Fruit fly (Drosophila melanogaster) whole organism, embryonic: ENCODE data around the gene Srp9.

Source experiments
- Bdp1 ChIP-seq: fragments of 200-800 bp; sonication (Bioruptor generic); optimal IDR thresholded peaks from 3 replicates; lab custom pipeline; 2016; ENCODE audit warnings: missing biosample characterization, missing genetic modification characterization
- Bgb ChIP-seq: fragments of 200-800 bp; sonication (Bioruptor generic); IDR thresholded peaks from 2 replicates; pipeline ENCODE4 v1.3.6; 2022; ENCODE audit warnings: missing biosample characterization, missing genetic modification characterization; ENCODE audit not compliant: partially characterized antibody
- CG12155 ChIP-seq: fragments of 200-800 bp; sonication (Bioruptor generic); optimal IDR thresholded peaks from 3 replicates; lab custom pipeline; 2016; ENCODE audit warnings: missing biosample characterization, missing genetic modification characterization
- CG12299 ChIP-seq: fragments of 200-800 bp; sonication (Bioruptor generic); optimal IDR thresholded peaks from 2 replicates; lab custom pipeline; 2018; ENCODE audit warnings: missing biosample characterization, mild to moderate bottlenecking, missing genetic modification characterization
- CG12659 ChIP-seq: fragments of 200-800 bp; sonication (Bioruptor generic); optimal IDR thresholded peaks from 3 replicates; lab custom pipeline; 2017; ENCODE audit warnings: mild to moderate bottlenecking, missing biosample characterization, missing genetic modification reagents, missing genetic modification characterization
- CG12744 ChIP-seq: fragments of 200-800 bp; sonication (Bioruptor generic); optimal IDR thresholded peaks from 2 replicates; lab custom pipeline; 2016; ENCODE audit warnings: missing biosample characterization, missing genetic modification characterization
- CG12769 ChIP-seq: fragments of 200-800 bp; sonication (Bioruptor generic); optimal IDR thresholded peaks from 2 replicates; lab custom pipeline; 2019; ENCODE audit warnings: missing biosample characterization, mild to moderate bottlenecking, missing genetic modification characterization, moderate library complexity
- CG13287 ChIP-seq: fragments of 200-800 bp; sonication (Bioruptor generic); IDR thresholded peaks from 2 replicates; pipeline ENCODE4 v1.3.6; 2022; ENCODE audit warnings: missing biosample characterization, missing genetic modification characterization; ENCODE audit not compliant: partially characterized antibody
- CG15514 ChIP-seq: fragments of 200-800 bp; sonication (Bioruptor generic); optimal IDR thresholded peaks from 3 replicates; lab custom pipeline; 2017; ENCODE audit warnings: missing biosample characterization, missing genetic modification characterization, mild to moderate bottlenecking, moderate library complexity, missing genetic modification reagents
- CG17186 ChIP-seq: fragments of 200-800 bp; sonication (Bioruptor generic); optimal IDR thresholded peaks from 3 replicates; lab custom pipeline; 2017; ENCODE audit warnings: missing biosample characterization, missing genetic modification reagents, missing genetic modification characterization
- CG17829 ChIP-seq: fragments of 200-800 bp; optimal IDR thresholded peaks from 2 replicates; lab custom pipeline; 2019; ENCODE audit warnings: missing biosample characterization, mild to moderate bottlenecking, missing genetic modification characterization, moderate library complexity
- CG18764 ChIP-seq: fragments of 200-800 bp; sonication (Bioruptor generic); optimal IDR thresholded peaks from 3 replicates; lab custom pipeline; 2016; ENCODE audit warnings: missing biosample characterization, missing genetic modification characterization
- CG2712 ChIP-seq: fragments of 200-800 bp; optimal IDR thresholded peaks from 3 replicates; lab custom pipeline; 2019; ENCODE audit warnings: missing biosample characterization, mild to moderate bottlenecking, missing genetic modification characterization, moderate library complexity
- CG3163 ChIP-seq: fragments of 200-800 bp; sonication (Bioruptor generic); optimal IDR thresholded peaks from 3 replicates; lab custom pipeline; 2016; ENCODE audit warnings: missing biosample characterization, missing genetic modification characterization
- CG4360 ChIP-seq: fragments of 200-800 bp; sonication (Bioruptor generic); IDR thresholded peaks from 2 replicates; pipeline ENCODE4 v1.3.6; 2022; ENCODE audit warnings: missing biosample characterization, missing genetic modification characterization
- CG7357 ChIP-seq: fragments of 200-800 bp; sonication (Bioruptor generic); IDR thresholded peaks from 3 replicates; pipeline ENCODE4 v1.3.6; 2022; ENCODE audit warnings: missing biosample characterization, missing genetic modification characterization
- CG7963 ChIP-seq: fragments of 200-800 bp; sonication (Bioruptor generic); IDR thresholded peaks from 3 replicates; pipeline ENCODE4 v1.3.6; 2022; ENCODE audit warnings: missing biosample characterization, missing genetic modification characterization; ENCODE audit not compliant: partially characterized antibody
- CG8924 ChIP-seq: fragments of 200-800 bp; optimal IDR thresholded peaks from 3 replicates; lab custom pipeline; 2019; ENCODE audit warnings: missing biosample characterization, mild to moderate bottlenecking, missing genetic modification characterization, moderate library complexity
- Camta ChIP-seq: fragments of 200-800 bp; sonication (Bioruptor generic); optimal IDR thresholded peaks from 2 replicates; lab custom pipeline; 2016; ENCODE audit warnings: missing biosample characterization, missing genetic modification characterization
- Dfd ChIP-seq, 2 experiments: fragments of >200 bp; optimal IDR thresholded peaks; 2 replicates each; lab custom pipeline; 2017; ENCODE audit warnings: missing biosample characterization in 2 of 2, missing genetic modification characterization in 2 of 2
- Dref ChIP-seq: fragments of 200-800 bp; sonication (Bioruptor generic); IDR thresholded peaks from 2 replicates; pipeline ENCODE4 v1.3.6; 2022; ENCODE audit warnings: missing biosample characterization, missing genetic modification characterization
- E2f2 ChIP-seq: fragments of 200-800 bp; sonication (Bioruptor generic); IDR thresholded peaks from 2 replicates; pipeline ENCODE4 v1.3.6; 2022; ENCODE audit warnings: missing biosample characterization, missing genetic modification characterization
- Hr39 ChIP-seq: fragments of >200 bp; optimal IDR thresholded peaks from 2 replicates; lab custom pipeline; 2017
- NC2β ChIP-seq: fragments of 200-800 bp; sonication (Bioruptor generic); optimal IDR thresholded peaks from 2 replicates; lab custom pipeline; 2016; ENCODE audit warnings: missing biosample characterization, missing genetic modification characterization
- Nf-YC ChIP-seq: fragments of 200-800 bp; optimal IDR thresholded peaks from 3 replicates; lab custom pipeline; 2019; ENCODE audit warnings: missing biosample characterization, mild to moderate bottlenecking, missing genetic modification characterization, moderate library complexity
- Six4 ChIP-seq: fragments of 200-800 bp; sonication (Bioruptor generic); optimal IDR thresholded peaks from 2 replicates; lab custom pipeline; 2016; ENCODE audit warnings: missing biosample characterization, missing genetic modification characterization
- Sry-β ChIP-seq: fragments of 200-800 bp; sonication (Bioruptor generic); optimal IDR thresholded peaks from 2 replicates; lab custom pipeline; 2018; ENCODE audit warnings: missing biosample characterization, mild to moderate bottlenecking, missing genetic modification characterization, moderate library complexity
- Stat92E ChIP-seq, 3 experiments: fragments of >200 bp in 2 of 3; fragments of 200-800 bp in 1 of 3; sonication (Bioruptor generic) in 1 of 3; optimal IDR thresholded peaks; 2 replicates each; lab custom pipeline; 2017 to 2019; ENCODE audit warnings: missing biosample characterization in 3 of 3, missing genetic modification characterization in 3 of 3, mild to moderate bottlenecking in 1 of 3, moderate library complexity in 1 of 3
- Taf1 ChIP-seq: fragments of 200-800 bp; sonication (Bioruptor generic); IDR thresholded peaks from 2 replicates; pipeline ENCODE4 v1.3.6; 2022; ENCODE audit warnings: missing biosample characterization, missing genetic modification characterization
- Xrp1 ChIP-seq: fragments of 200-800 bp; sonication (Bioruptor generic); IDR thresholded peaks from 2 replicates; pipeline ENCODE4 v1.3.6; 2022; ENCODE audit warnings: missing biosample characterization, missing genetic modification characterization
- caup ChIP-seq: fragments of 200-800 bp; sonication (Bioruptor generic); optimal IDR thresholded peaks from 3 replicates; lab custom pipeline; 2017; ENCODE audit warnings: missing biosample characterization, mild to moderate bottlenecking, missing genetic modification characterization, moderate library complexity; ENCODE audit not compliant: severe bottlenecking
- en ChIP-seq: fragments of 200-800 bp; sonication (Bioruptor generic); optimal IDR thresholded peaks from 2 replicates; lab custom pipeline; 2016; ENCODE audit warnings: missing biosample characterization, missing genetic modification characterization
- gfzf ChIP-seq: fragments of 200-800 bp; sonication (Bioruptor generic); optimal IDR thresholded peaks from 2 replicates; lab custom pipeline; 2016; ENCODE audit warnings: missing biosample characterization, mild to moderate bottlenecking, missing genetic modification characterization, moderate library complexity
- hkb ChIP-seq, 2 experiments: fragments of 200-800 bp in 1 of 2; fragments of >200 bp in 1 of 2; sonication (Bioruptor generic) in 1 of 2; IDR thresholded peaks in 1 of 2; optimal IDR thresholded peaks in 1 of 2; 2 replicates each; pipeline versions ENCODE4 v1.3.6 to Lab custom; 2017 to 2022; ENCODE audit warnings: missing biosample characterization in 1 of 2, missing genetic modification characterization in 1 of 2
- kni ChIP-seq: fragments of 200-800 bp; sonication (Bioruptor generic); optimal IDR thresholded peaks from 3 replicates; lab custom pipeline; 2017; ENCODE audit warnings: mild to moderate bottlenecking, missing biosample characterization, missing genetic modification reagents, missing genetic modification characterization
- lola ChIP-seq, 3 experiments: fragments of >200 bp in 2 of 3; fragments of 200-800 bp in 1 of 3; sonication (Bioruptor generic) in 1 of 3; optimal IDR thresholded peaks; 2 replicates each; lab custom pipeline; 2017 to 2019; ENCODE audit warnings: missing biosample characterization in 3 of 3, missing genetic modification characterization in 3 of 3, mild to moderate bottlenecking in 1 of 3, moderate library complexity in 1 of 3
- odd ChIP-seq: fragments of 200-800 bp; sonication (Bioruptor generic); optimal IDR thresholded peaks from 2 replicates; lab custom pipeline; 2017; ENCODE audit warnings: missing biosample characterization, mild to moderate bottlenecking, missing genetic modification characterization
- phol ChIP-seq: fragments of 200-800 bp; sonication (Bioruptor generic); optimal IDR thresholded peaks from 3 replicates; lab custom pipeline; 2018; ENCODE audit warnings: missing biosample characterization, mild to moderate bottlenecking, missing genetic modification characterization, moderate library complexity
- psq ChIP-seq: fragments of 200-800 bp; sonication (Bioruptor generic); optimal IDR thresholded peaks from 2 replicates; lab custom pipeline; 2017; ENCODE audit warnings: missing biosample characterization, missing genetic modification characterization
- pum ChIP-seq: fragments of 200-800 bp; sonication (Bioruptor generic); optimal IDR thresholded peaks from 2 replicates; lab custom pipeline; 2016; ENCODE audit warnings: missing biosample characterization, missing genetic modification characterization
- sd ChIP-seq: fragments of 200-800 bp; sonication (Bioruptor generic); optimal IDR thresholded peaks from 3 replicates; lab custom pipeline; 2018; ENCODE audit warnings: missing biosample characterization, mild to moderate bottlenecking, missing genetic modification characterization, moderate library complexity
- sens ChIP-seq: fragments of 200-800 bp; sonication (Bioruptor generic); peaks from one replicate; lab custom pipeline; 2016; ENCODE audit warnings: missing biosample characterization, missing genetic modification characterization
- sr ChIP-seq: fragments of 200-800 bp; sonication (Bioruptor generic); IDR thresholded peaks from 3 replicates; pipeline ENCODE4 v1.3.6; 2022; ENCODE audit warnings: missing biosample characterization, missing genetic modification characterization
- stwl ChIP-seq: fragments of 200-800 bp; sonication (Bioruptor generic); optimal IDR thresholded peaks from 3 replicates; lab custom pipeline; 2018; ENCODE audit warnings: missing biosample characterization, mild to moderate bottlenecking, missing genetic modification characterization, moderate library complexity
- trem ChIP-seq: fragments of 200-800 bp; optimal IDR thresholded peaks from 3 replicates; lab custom pipeline; 2019; ENCODE audit warnings: missing biosample characterization, mild to moderate bottlenecking, missing genetic modification characterization, moderate library complexity
- usp ChIP-seq: fragments of >200 bp; optimal IDR thresholded peaks from 2 replicates; lab custom pipeline; 2017; ENCODE audit warnings: missing biosample characterization, missing genetic modification characterization
- zfh1 ChIP-seq: fragments of 200-800 bp; sonication (Bioruptor generic); IDR thresholded peaks from 3 replicates; pipeline ENCODE4 v1.3.6; 2022; ENCODE audit warnings: missing biosample characterization, missing genetic modification characterization

Gene Srp9

dm6 chr3L:7935933-7936494 is at the start of gene Srp9, which contains the start of gene syd (continued):
- peak; percentile 19 for TF ChIP-seq CG17186 (GFP tag; lab: Kevin White, UChicago)
- TF ChIP-seq Dref (GFP tag; lab: Robert Waterston, UW) = peak; percentile 66
- no peak for TF ChIP-seq lola (GFP tag; optimal IDR thresholded peaks at IDR 0.05; lab: Kevin White, UChicago)
- TF ChIP-seq caup (GFP tag; lab: Kevin White, UChicago) = no peak
- peak; percentile 17 for TF ChIP-seq phol (tag; lab: Kevin White, UChicago)
- TF ChIP-seq Stat92E (GFP tag; optimal IDR thresholded peaks at IDR 0.05; lab: Kevin White, UChicago) = peak in 1 of 3 experiments; percentile 48
- peak; percentile 26; the same call in 1 of the 3 replicates for TF ChIP-seq CG7357 (GFP tag; lab: Robert Waterston, UW)
- TF ChIP-seq Bgb (GFP tag; lab: Robert Waterston, UW) = no peak
- peak; percentile 65 for TF ChIP-seq CG8924 (tag; lab: Kevin White, UChicago)
- TF ChIP-seq CG12299 (tag; lab: Kevin White, UChicago) = peak; percentile 6
- peak; percentile 45 for TF ChIP-seq CG15514 (GFP tag; lab: Kevin White, UChicago)
- peak; percentile 75 for TF ChIP-seq gfzf (GFP tag; lab: Kevin White, UChicago)
- peak; percentile 31 for TF ChIP-seq CG17829 (tag; lab: Kevin White, UChicago)
- peak; percentile 38 for TF ChIP-seq Nf-YC (tag; lab: Kevin White, UChicago)
- TF ChIP-seq sr (GFP tag; lab: Robert Waterston, UW) = peak; percentile 38; the same call in 1 of the 3 replicates
- TF ChIP-seq Sry-β (GFP tag; lab: Kevin White, UChicago) = peak; percentile 1
- peak; percentile 60 for TF ChIP-seq stwl (tag; lab: Kevin White, UChicago)
- no peak for TF ChIP-seq Bdp1 (GFP tag; lab: Kevin White, UChicago)
- no peak for TF ChIP-seq hkb (optimal IDR thresholded peaks at IDR 0.05; lab: Kevin White, UChicago)
- no peak for TF ChIP-seq hkb (GFP tag; IDR thresholded peaks at IDR 0.05; lab: Robert Waterston, UW)
- peak; percentile 58 for TF ChIP-seq sd (tag; lab: Kevin White, UChicago)
- peak; percentile 23; the same call in 1 of the 2 replicates for TF ChIP-seq E2f2 (GFP tag; lab: Robert Waterston, UW)
- no peak for TF ChIP-seq Camta (GFP tag; lab: Kevin White, UChicago)
- TF ChIP-seq CG12659 (GFP tag; lab: Kevin White, UChicago) = peak; percentile 68
- peak; percentile 59 for TF ChIP-seq CG4360
- peak; percentile 54 for TF ChIP-seq CG13287 (GFP tag; lab: Robert Waterston, UW)
- TF ChIP-seq trem (tag; lab: Kevin White, UChicago) = peak; percentile 74
- TF ChIP-seq, all 482 proteins: peak for 59

DNA sequence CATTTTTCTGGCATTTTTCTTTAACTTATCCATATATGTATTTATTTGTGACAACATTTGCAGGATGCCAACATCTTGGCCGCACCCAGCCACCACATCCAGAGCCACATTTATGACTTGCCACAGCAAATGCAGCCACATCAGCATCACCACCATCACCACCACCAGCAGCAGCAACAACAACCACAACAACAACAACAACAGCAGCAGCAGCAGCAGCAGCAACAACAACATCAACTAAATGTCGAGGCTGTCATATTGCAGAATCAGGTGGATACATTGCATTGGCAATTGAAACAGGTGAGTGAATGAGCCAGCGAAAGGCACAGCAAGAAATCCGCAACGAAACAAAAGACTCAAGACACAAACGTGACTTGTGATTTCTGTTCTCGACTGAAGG is 46.2 kb upstream of the Srp9 start:
- TF ChIP-seq Dfd (GFP tag; optimal IDR thresholded peaks at IDR 0.05; lab: Kevin White, UChicago) (peak in 1 of 2 experiments; percentile 28), en (no peak), CG7963 (GFP tag; lab: Robert Waterston, UW) (no peak), CG4360 (peak; percentile 88)

DNA sequence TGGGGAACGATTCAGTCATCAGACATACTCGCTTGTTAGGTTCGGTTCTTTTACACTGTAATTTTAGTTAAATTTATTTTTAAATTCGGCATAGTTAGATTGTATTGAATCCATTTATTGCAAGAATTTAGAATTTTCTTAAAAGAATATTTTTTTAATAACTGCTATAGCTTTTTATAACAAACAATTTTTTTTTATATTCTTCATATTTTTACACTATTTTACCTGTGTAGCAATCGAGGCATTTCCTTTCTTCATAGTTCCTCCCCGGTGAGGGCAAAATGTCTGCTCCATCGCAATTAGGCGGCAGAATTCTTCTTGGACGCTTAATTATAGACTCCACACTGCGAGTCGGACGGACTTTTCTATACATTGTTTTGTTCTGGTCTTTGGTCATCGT is 45.6 kb upstream of the Srp9 start:
- peak; percentile 58 for TF ChIP-seq CG2712 (tag; lab: Kevin White, UChicago)
- TF ChIP-seq Hr39 (lab: Kevin White, UChicago) = no peak
- no peak for TF ChIP-seq NC2β (GFP tag; lab: Kevin White, UChicago)
- TF ChIP-seq sens (GFP tag; lab: Kevin White, UChicago) = peak; percentile 8
- TF ChIP-seq CG12155 (GFP tag; lab: Kevin White, UChicago) = no peak
- TF ChIP-seq usp = no peak
- TF ChIP-seq CG3163 (GFP tag; lab: Kevin White, UChicago) = no peak
- no peak for TF ChIP-seq pum (GFP tag; lab: Kevin White, UChicago)
- TF ChIP-seq Xrp1 (GFP tag; lab: Robert Waterston, UW) = peak; percentile 42; the same call in 1 of the 2 replicates
- no peak for TF ChIP-seq CG12744 (GFP tag; lab: Kevin White, UChicago)
- no peak for TF ChIP-seq CG12769 (tag; lab: Kevin White, UChicago)
- no peak for TF ChIP-seq psq (GFP tag; lab: Kevin White, UChicago)
- TF ChIP-seq kni (GFP tag; lab: Kevin White, UChicago) = no peak
- no peak for TF ChIP-seq odd (GFP tag; lab: Kevin White, UChicago)
- 0 out of 3 replicates have a peak, but pooled peaks have one; percentile 38 for TF ChIP-seq zfh1
- no peak for TF ChIP-seq CG18764 (GFP tag; lab: Kevin White, UChicago)
- TF ChIP-seq Taf1 (GFP tag; lab: Robert Waterston, UW) = no peak
- no peak for TF ChIP-seq Six4 (GFP tag; lab: Kevin White, UChicago)
